Worm (Caenorhabditis elegans): ENCODE results near the gene str-61.

Gene str-61

ce11 chrV:16671190-16671589, at the start of gene str-61:
str-61 (minus strand) TSS chrV:16671290.
- no peak for TF ChIP-seq dsc-1 (tag; optimal IDR thresholded peaks at IDR 0.05)
- TF ChIP-seq ztf-4 (tag; optimal IDR thresholded peaks at IDR 0.05): no peak
- no peak for TF ChIP-seq egl-27 (tag; optimal IDR thresholded peaks at IDR 0.05)
- TF ChIP-seq nhr-19 (GFP tag; conservative IDR thresholded peaks at IDR 0.05): no peak
- TF ChIP-seq pax-3 (tag; optimal IDR thresholded peaks at IDR 0.05): no peak
- no peak for TF ChIP-seq nhr-84 (tag; optimal IDR thresholded peaks at IDR 0.05)
- TF ChIP-seq tlp-1 (tag; optimal IDR thresholded peaks at IDR 0.05): no peak
- no peak for TF ChIP-seq mab-9 (GFP tag; IDR thresholded peaks at IDR 0.05)
- TF ChIP-seq pag-3 (tag; optimal IDR thresholded peaks at IDR 0.05; ENCODE audit: borderline replicate concordance, insufficient read depth): no peak
- no peak for TF ChIP-seq mep-1 (tag; optimal IDR thresholded peaks at IDR 0.05)
- no peak for TF ChIP-seq nhr-71 (tag; optimal IDR thresholded peaks at IDR 0.05)
- TF ChIP-seq ceh-90 (tag; optimal IDR thresholded peaks at IDR 0.05): no peak
- no peak for TF ChIP-seq C04F5.9 (tag; optimal IDR thresholded peaks at IDR 0.05)
- no peak for TF ChIP-seq ets-5 (GFP tag; IDR thresholded peaks at IDR 0.05)
- no peak for TF ChIP-seq efl-3 (GFP tag; optimal IDR thresholded peaks at IDR 0.05)
- no peak for TF ChIP-seq skn-1 (tag; optimal IDR thresholded peaks at IDR 0.05)

ce11 chrV:16716574-16716973, 45.5 kb upstream of the str-61 start, which contains the start of gene srh-137:
srh-137 (minus strand) TSS chrV:16716674.
- no peak for TF ChIP-seq lir-3 (tag; optimal IDR thresholded peaks at IDR 0.05; ENCODE audit: poor library complexity)
- no peak for TF ChIP-seq efl-3 (GFP tag; optimal IDR thresholded peaks at IDR 0.05)
- TF ChIP-seq mab-9 (GFP tag; IDR thresholded peaks at IDR 0.05): no peak
- no peak for TF ChIP-seq ceh-8 (GFP tag; optimal IDR thresholded peaks at IDR 0.05)
- no peak for TF ChIP-seq nhr-90 (tag; optimal IDR thresholded peaks at IDR 0.05; ENCODE audit: poor library complexity)
- TF ChIP-seq C04F5.9 (tag; optimal IDR thresholded peaks at IDR 0.05): no peak
- no peak for TF ChIP-seq ama-1 (optimal IDR thresholded peaks at IDR 0.05)
- TF ChIP-seq nhr-237 (tag; optimal IDR thresholded peaks at IDR 0.05): no peak
- TF ChIP-seq sptf-1 (tag; optimal IDR thresholded peaks at IDR 0.05): no peak
- no peak for TF ChIP-seq ets-5 (GFP tag; IDR thresholded peaks at IDR 0.05)
- TF ChIP-seq unc-86 (tag; optimal IDR thresholded peaks at IDR 0.05): no peak
- no peak for TF ChIP-seq hpl-2 (GFP tag; optimal IDR thresholded peaks at IDR 0.05)
- TF ChIP-seq zip-4 (GFP tag; optimal IDR thresholded peaks at IDR 0.05): no peak
- no peak for TF ChIP-seq grh-1 (GFP tag; IDR thresholded peaks at IDR 0.05)

- TF ChIP-seq hpl-2 (GFP tag; optimal IDR thresholded peaks at IDR 0.05): no peak
- no peak for TF ChIP-seq xbp-1 (tag; optimal IDR thresholded peaks at IDR 0.05)
- TF ChIP-seq fkh-8 (tag; optimal IDR thresholded peaks at IDR 0.05): no peak
- TF ChIP-seq dpl-1 (GFP tag; optimal IDR thresholded peaks at IDR 0.05): no peak
- no peak for TF ChIP-seq mep-1 (tag; optimal IDR thresholded peaks at IDR 0.05)
- TF ChIP-seq lin-14 (GFP tag; optimal IDR thresholded peaks at IDR 0.05): no peak
- TF ChIP-seq pag-3 (tag; optimal IDR thresholded peaks at IDR 0.05; ENCODE audit: borderline replicate concordance, insufficient read depth): no peak
- TF ChIP-seq dsc-1 (tag; optimal IDR thresholded peaks at IDR 0.05): no peak
Measured at ce11 chrV:16713797-16714196, 42.7 kb upstream of the str-61 start.

ce11 chrV:16706549-16706948, 35.5 kb upstream of the str-61 start, which contains the start of gene clec-9:
clec-9 (minus strand) TSS chrV:16706649.
- TF ChIP-seq aly-2 (tag; optimal IDR thresholded peaks at IDR 0.05) (no peak), nhr-47 (tag; optimal IDR thresholded peaks at IDR 0.05) (no peak), nhr-19 (GFP tag; conservative IDR thresholded peaks at IDR 0.05) (no peak), skn-1 (tag; optimal IDR thresholded peaks at IDR 0.05) (no peak), sptf-1 (tag; optimal IDR thresholded peaks at IDR 0.05) (no peak), nhr-28 (tag; optimal IDR thresholded peaks at IDR 0.05) (no peak), sox-4 (tag; optimal IDR thresholded peaks at IDR 0.05) (no peak), ztf-4 (tag; optimal IDR thresholded peaks at IDR 0.05) (no peak), unc-86 (tag; optimal IDR thresholded peaks at IDR 0.05) (no peak), dpl-1 (GFP tag; optimal IDR thresholded peaks at IDR 0.05) (no peak), fkh-10 (GFP tag; optimal IDR thresholded peaks at IDR 0.05) (no peak), lin-13 (GFP tag; optimal IDR thresholded peaks at IDR 0.05) (no peak), mep-1 (tag; optimal IDR thresholded peaks at IDR 0.05) (no peak), snu-23 (GFP tag; optimal IDR thresholded peaks at IDR 0.05) (no peak), efl-1 (optimal IDR thresholded peaks at IDR 0.05) (no peak), efl-1 (GFP tag; optimal IDR thresholded peaks at IDR 0.05 in 1 of 2) (no peak), ceh-90 (tag; optimal IDR thresholded peaks at IDR 0.05) (no peak), nhr-237 (tag; optimal IDR thresholded peaks at IDR 0.05) (no peak), lin-14 (GFP tag; optimal IDR thresholded peaks at IDR 0.05) (no peak), ceh-88 (GFP tag; IDR thresholded peaks at IDR 0.05) (no peak), egl-13 (tag; optimal IDR thresholded peaks at IDR 0.05) (no peak)

Data from whole organism, L1 larva.